Worm (Caenorhabditis elegans) whole organism, L4 larva: ENCODE measurements around the gene his-42.
A peak's percentile ranks its signal among the peaks of the same experiment; 100 is the strongest.
"Not testable (repeated sequence)": the region's sequence is repeated elsewhere in the genome, so short reads cannot be mapped to it uniquely, and the experiment has no call there.

Experiments used
- F49E8.2 ChIP-seq: sonication (generic microtip); optimal IDR thresholded peaks from 2 replicates; lab custom pipeline; 2016; ENCODE audit warnings: missing compliant biosample characterization, mild to moderate bottlenecking, missing genetic modification characterization, borderline replicate concordance
- T26A8.4 ChIP-seq: fragments of 200-800 bp; sonication (Bioruptor generic); IDR thresholded peaks from 2 replicates; pipeline ENCODE4 v1.3.6; 2022; ENCODE audit warnings: missing genetic modification characterization, missing compliant biosample characterization
- ZK546.5 ChIP-seq, 2 experiments: sonication (generic microtip); optimal IDR thresholded peaks; 2 replicates each; lab custom pipeline; 2017; ENCODE audit warnings: missing biosample characterization in 2 of 2, missing genetic modification characterization in 2 of 2
- aha-1 ChIP-seq: fragments of 150-350 bp; peaks from one replicate; lab custom pipeline; 2014; ENCODE audit warnings: missing biosample characterization, missing genetic modification characterization
- dmd-6 ChIP-seq: fragments of 200-800 bp; sonication (Bioruptor generic); IDR thresholded peaks from 2 replicates; pipeline ENCODE4 v1.3.6; 2022; ENCODE audit warnings: missing genetic modification reagents, missing genetic modification characterization, missing compliant biosample characterization
- dmd-8 ChIP-seq: fragments of 200-800 bp; sonication (Bioruptor generic); IDR thresholded peaks from 2 replicates; pipeline ENCODE4 v1.3.6; 2022; ENCODE audit warnings: missing genetic modification characterization, missing compliant biosample characterization
- egl-27 ChIP-seq: sonication (generic microtip); optimal IDR thresholded peaks from 3 replicates; lab custom pipeline; 2017; ENCODE audit warnings: missing biosample characterization, missing genetic modification reagents, missing genetic modification characterization
- egl-43 ChIP-seq: fragments of 200-800 bp; sonication (Bioruptor generic); IDR thresholded peaks from 2 replicates; pipeline ENCODE4 v1.3.6; 2022; ENCODE audit warnings: missing genetic modification reagents, missing genetic modification characterization, missing compliant biosample characterization
- fkh-10 ChIP-seq: fragments of 150-350 bp; optimal IDR thresholded peaks from 2 replicates; lab custom pipeline; 2014; ENCODE audit warnings: missing biosample characterization, missing genetic modification reagents, missing genetic modification characterization
- hlh-11 ChIP-seq: fragments of 200-800 bp; sonication (Bioruptor generic); optimal IDR thresholded peaks from 2 replicates; lab custom pipeline; 2018; ENCODE audit warnings: mild to moderate bottlenecking, missing genetic modification characterization, missing compliant biosample characterization
- lin-1 ChIP-seq: fragments of 200-800 bp; sonication (Bioruptor generic); IDR thresholded peaks from 2 replicates; pipeline ENCODE4 v1.3.6; 2022; ENCODE audit warnings: missing genetic modification reagents, missing genetic modification characterization, missing compliant biosample characterization
- lsy-2 ChIP-seq, 2 experiments: fragments of 150-350 bp in 1 of 2; sonication (generic microtip) in 1 of 2; optimal IDR thresholded peaks; 2 replicates each; lab custom pipeline; 2014 to 2017; ENCODE audit warnings: missing biosample characterization in 2 of 2, missing genetic modification characterization in 2 of 2
- madf-9 ChIP-seq: fragments of 200-800 bp; sonication (Bioruptor generic); conservative IDR thresholded peaks from 2 replicates; pipeline ENCODE4 v1.3.6; 2022; ENCODE audit warnings: missing genetic modification reagents, missing genetic modification characterization, missing compliant biosample characterization
- mep-1 ChIP-seq: fragments of 150-350 bp; sonication (generic microtip); optimal IDR thresholded peaks from 3 replicates; lab custom pipeline; 2014; ENCODE audit warnings: missing biosample characterization, missing genetic modification characterization
- nhr-10 ChIP-seq: fragments of 150-350 bp; optimal IDR thresholded peaks from 2 replicates; lab custom pipeline; 2014; ENCODE audit warnings: missing biosample characterization, missing genetic modification characterization
- nhr-11 ChIP-seq: fragments of 150-350 bp; optimal IDR thresholded peaks from 2 replicates; lab custom pipeline; 2014; ENCODE audit warnings: missing biosample characterization, missing genetic modification characterization
- nhr-48 ChIP-seq: sonication (generic microtip); optimal IDR thresholded peaks from 2 replicates; lab custom pipeline; 2016; ENCODE audit warnings: mild to moderate bottlenecking, missing genetic modification characterization, missing compliant biosample characterization
- nhr-6 ChIP-seq: fragments of 150-350 bp; optimal IDR thresholded peaks from 2 replicates; lab custom pipeline; 2014; ENCODE audit warnings: missing biosample characterization, missing genetic modification characterization
- pha-4 ChIP-seq, 2 experiments: fragments of 150-350 bp in 1 of 2; fragments of 200-800 bp in 1 of 2; sonication (Bioruptor generic) in 1 of 2; IDR thresholded peaks in 1 of 2; optimal IDR thresholded peaks in 1 of 2; 2 replicates each; pipeline versions ENCODE4 v1.3.6 to Lab custom; 2014 to 2022; ENCODE audit warnings: missing genetic modification characterization in 2 of 2, missing genetic modification reagents in 2 of 2, missing biosample characterization in 1 of 2, missing compliant biosample characterization in 1 of 2
- saeg-2 ChIP-seq: fragments of 200-800 bp; sonication (Bioruptor generic); IDR thresholded peaks from 2 replicates; pipeline ENCODE4 v1.3.6; 2022; ENCODE audit warnings: missing genetic modification reagents, missing genetic modification characterization, missing compliant biosample characterization
- set-16 ChIP-seq: fragments of 200-800 bp; sonication (Bioruptor generic); IDR thresholded peaks from 2 replicates; pipeline ENCODE4 v1.3.6; 2022; ENCODE audit warnings: missing genetic modification reagents, missing genetic modification characterization, missing compliant biosample characterization
- snpc-1.2 ChIP-seq: fragments of 200-800 bp; sonication (Bioruptor generic); IDR thresholded peaks from 2 replicates; pipeline ENCODE4 v1.3.6; 2022; ENCODE audit warnings: missing genetic modification reagents, missing genetic modification characterization, missing compliant biosample characterization
- spr-1 ChIP-seq: sonication (generic microtip); optimal IDR thresholded peaks from 2 replicates; lab custom pipeline; 2016; ENCODE audit warnings: mild to moderate bottlenecking, missing genetic modification characterization, missing compliant biosample characterization
- unc-39 ChIP-seq: sonication (generic microtip); optimal IDR thresholded peaks from 2 replicates; lab custom pipeline; 2017; ENCODE audit warnings: missing biosample characterization, missing genetic modification characterization
- unc-62 ChIP-seq, 3 experiments: fragments of 150-350 bp in 1 of 3; sonication (generic microtip); optimal IDR thresholded peaks in 2 of 3; peaks in 1 of 3; 1 replicate in 1 of 3; 2 replicates in 2 of 3; lab custom pipeline; 2014 to 2017; ENCODE audit warnings: missing biosample characterization in 3 of 3, missing genetic modification characterization in 3 of 3, missing genetic modification reagents in 3 of 3, missing genotype in 1 of 3
- zag-1 ChIP-seq: fragments of 150-350 bp; optimal IDR thresholded peaks from 2 replicates; lab custom pipeline; 2014; ENCODE audit warnings: missing biosample characterization, missing genetic modification characterization
- zfp-2 ChIP-seq: sonication (generic microtip); optimal IDR thresholded peaks from 2 replicates; lab custom pipeline; 2016; ENCODE audit warnings: mild to moderate bottlenecking, missing genetic modification characterization, missing compliant biosample characterization

Gene his-42

DNA sequence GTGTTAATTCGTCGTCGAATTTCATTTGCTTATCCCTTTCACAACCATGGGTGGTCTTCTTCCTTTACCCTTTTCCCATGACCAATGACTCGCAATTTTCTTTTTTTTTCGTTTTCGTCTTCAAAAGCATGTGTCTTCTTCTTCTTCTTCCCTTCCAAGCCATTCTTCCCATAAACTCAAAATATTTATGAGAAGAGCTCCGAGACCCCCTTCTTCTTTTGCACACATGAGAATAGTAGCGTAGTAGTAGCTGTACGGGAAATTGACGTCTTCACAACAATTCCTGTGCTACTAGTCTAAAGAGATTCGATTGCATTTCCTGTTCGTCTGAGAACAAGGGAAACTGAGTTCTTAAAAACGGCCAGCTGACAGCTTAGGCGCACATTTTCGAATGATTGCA, 16.2 kb downstream of the his-42 start:
- TF ChIP-seq fkh-10 (GFP tag; lab: Kevin White, UChicago) (peak; percentile 57), F49E8.2 (tag; lab: Kevin White, UChicago) (no peak), lin-1 (GFP tag; lab: Robert Waterston, UW) (no peak), saeg-2 (GFP tag; lab: Robert Waterston, UW) (no peak), aha-1 (tag; lab: Kevin White, UChicago) (no peak), zfp-2 (tag; lab: Kevin White, UChicago) (no peak), nhr-10 (no peak)

DNA sequence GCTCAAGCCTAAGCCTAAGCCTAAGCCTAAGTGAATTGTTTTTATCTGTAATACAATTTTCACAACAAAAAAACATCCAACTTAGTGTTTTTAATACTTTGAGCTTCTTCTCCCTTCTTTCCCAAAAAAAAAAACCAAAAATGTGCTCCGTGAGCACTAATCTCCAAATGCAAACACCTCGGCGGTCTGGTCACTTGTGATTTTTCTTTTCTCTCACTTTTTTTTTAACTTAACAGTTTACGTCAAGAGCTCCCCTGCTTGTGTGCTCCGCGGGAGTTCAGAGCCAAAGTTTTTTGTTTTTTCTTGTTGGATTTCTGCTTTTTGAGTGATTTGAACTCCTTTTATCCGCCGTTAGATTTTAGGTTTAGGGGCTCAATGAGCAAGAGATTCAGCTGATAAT, 22.2 kb downstream of the his-42 start:
- no peak for TF ChIP-seq T26A8.4 (GFP tag; lab: Robert Waterston, UW)
- TF ChIP-seq, all 104 proteins: peak for 0

DNA sequence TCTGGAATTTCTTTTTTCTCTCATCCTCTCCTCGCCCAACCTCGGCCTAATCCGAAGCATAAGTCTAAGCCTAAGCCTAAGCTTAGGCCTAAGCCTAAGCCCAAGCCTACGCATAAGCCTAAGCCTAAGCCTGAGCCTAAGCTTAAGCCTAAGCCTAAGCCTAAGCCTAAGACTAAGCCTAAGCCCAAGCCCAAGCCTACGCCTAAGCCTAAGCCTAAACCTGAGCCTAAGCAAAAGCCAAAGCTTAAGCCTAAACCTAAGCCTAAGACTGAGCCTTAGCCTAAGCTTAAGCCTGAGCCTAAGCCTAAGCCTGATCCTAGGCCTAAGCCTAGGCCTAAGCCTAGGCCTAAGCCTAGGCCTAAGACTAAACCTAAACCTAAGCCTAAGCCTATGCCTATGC, 32.2 kb downstream of the his-42 start:
- TF ChIP-seq aha-1 (tag; lab: Kevin White, UChicago) (no peak), dmd-6 (GFP tag; lab: Robert Waterston, UW) (no peak), spr-1 (tag; lab: Kevin White, UChicago) (no peak), nhr-11 (tag; lab: Kevin White, UChicago) (no peak), unc-39 (tag; lab: Kevin White, UChicago) (no peak), nhr-48 (tag; lab: Kevin White, UChicago) (no peak), lin-1 (GFP tag; lab: Robert Waterston, UW) (no peak), egl-27 (tag; lab: Kevin White, UChicago) (no peak), hlh-11 (tag; lab: Kevin White, UChicago) (no peak), mep-1 (tag; lab: Kevin White, UChicago) (no peak), ZK546.5 (tag; optimal IDR thresholded peaks at IDR 0.05; lab: Kevin White, UChicago) (no peak), nhr-6 (tag; lab: Kevin White, UChicago) (no peak), lsy-2 (tag; optimal IDR thresholded peaks at IDR 0.05; lab: Kevin White, UChicago) (no peak)

DNA sequence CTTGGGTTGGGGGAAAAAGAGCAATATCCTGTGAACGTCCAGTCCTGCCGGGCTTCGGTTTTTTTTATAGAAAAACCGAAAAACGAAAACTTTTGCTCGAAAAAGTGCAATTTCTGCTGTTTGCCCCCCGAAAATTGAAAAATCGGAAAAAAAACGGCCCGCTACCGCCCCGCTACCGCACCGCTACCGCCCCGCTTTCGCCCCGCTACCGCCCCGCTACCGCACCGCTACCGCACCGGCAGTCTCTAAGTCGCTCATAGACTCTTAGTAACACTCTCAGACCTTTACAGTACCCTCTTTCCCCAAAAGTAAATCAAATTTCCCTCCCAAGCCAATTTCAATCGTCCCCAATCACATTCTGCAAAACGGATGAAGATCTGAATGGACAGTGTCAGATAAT, 33.3 kb downstream of the his-42 start:
- TF ChIP-seq aha-1 (tag; lab: Kevin White, UChicago): peak; percentile 28
- no peak for TF ChIP-seq snpc-1.2 (GFP tag; lab: Robert Waterston, UW)
- no peak for TF ChIP-seq nhr-6 (tag; lab: Kevin White, UChicago)
- peak; percentile 70 for TF ChIP-seq set-16 (GFP tag; lab: Robert Waterston, UW)
- TF ChIP-seq, all 104 proteins: peak for 2

DNA sequence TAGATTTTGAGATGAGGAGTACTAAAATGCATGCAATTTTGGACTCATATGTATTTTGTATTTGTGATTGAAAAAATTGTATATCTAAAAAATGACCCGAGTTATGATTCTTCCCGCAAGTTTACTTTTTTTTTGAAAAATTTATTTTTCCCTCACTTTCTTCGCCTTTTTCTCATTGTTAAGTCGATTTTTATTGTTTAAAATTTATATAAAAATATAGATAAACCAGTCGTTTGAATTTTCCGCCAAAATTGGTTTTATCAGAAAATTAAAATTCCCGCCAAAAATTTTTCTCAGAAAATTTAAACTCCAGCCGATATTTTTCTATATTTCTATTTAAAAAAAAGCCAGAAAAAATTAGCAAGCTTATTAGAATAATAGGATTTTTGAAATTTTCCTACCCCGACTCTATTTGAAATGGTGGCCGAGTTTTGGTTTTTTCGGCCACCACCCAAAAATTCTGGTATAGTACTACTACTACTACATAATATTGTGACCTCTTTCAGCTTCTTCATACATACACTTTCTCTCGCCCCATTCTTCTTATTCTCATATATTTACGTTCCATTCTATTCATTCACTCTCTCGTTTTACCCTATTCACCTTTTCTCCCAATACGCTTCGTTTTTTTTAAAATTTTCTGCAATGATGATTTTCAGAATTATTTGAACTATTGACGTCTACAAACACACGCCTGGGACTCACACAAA, 36.8 kb downstream of the his-42 start, which contains the start of gene ZK131.11:
Gene ZK131.11, plus strand, starts transcription at position 660 of the 710 bp plus-strand sequence.
- TF ChIP-seq zag-1 (tag; lab: Kevin White, UChicago) (no peak), dmd-8 (GFP tag; lab: Robert Waterston, UW) (no peak), egl-27 (tag; lab: Kevin White, UChicago) (no peak), aha-1 (tag; lab: Kevin White, UChicago) (peak; percentile 92), saeg-2 (GFP tag; lab: Robert Waterston, UW) (no peak), madf-9 (GFP tag; lab: Robert Waterston, UW) (no peak), unc-62 (GFP tag; optimal IDR thresholded peaks at IDR 0.05 in 1 of 2; lab: Kevin White, UChicago) (no peak), unc-62 (tag; optimal IDR thresholded peaks at IDR 0.05; lab: Kevin White, UChicago) (no peak)

DNA sequence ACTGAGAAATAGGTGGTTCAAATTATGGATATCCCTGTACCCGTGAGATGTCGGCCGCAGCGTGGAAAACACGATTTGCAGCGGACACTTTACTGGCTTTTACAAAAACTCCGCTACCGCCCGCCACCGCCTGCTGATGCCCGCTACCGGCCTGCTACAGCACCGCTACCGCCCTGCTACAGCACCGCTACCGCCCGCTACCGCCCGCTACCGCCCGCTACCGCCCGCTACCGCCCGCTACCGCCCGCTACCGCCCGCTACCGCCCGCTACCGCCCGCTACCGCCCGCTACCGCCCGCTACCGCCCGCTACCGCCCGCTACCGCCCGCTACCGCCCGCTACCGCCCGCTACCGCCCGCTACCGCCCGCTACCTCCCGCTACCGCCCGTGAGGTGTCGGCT, 37.8 kb downstream of the his-42 start:
- TF ChIP-seq pha-4 (GFP tag; IDR thresholded peaks at IDR 0.05; lab: Robert Waterston, UW) (peak; percentile 32; the same call in 1 of the 2 replicates), egl-43 (GFP tag; lab: Robert Waterston, UW) (0 out of 2 replicates have a peak, but pooled peaks have one; percentile 15), set-16 (GFP tag; lab: Robert Waterston, UW) (peak; percentile 90)
- not testable (repeated sequence) for TF ChIP-seq pha-4 (tag; optimal IDR thresholded peaks at IDR 0.05; lab: Kevin White, UChicago)
